Worm (Caenorhabditis elegans): ENCODE data around the gene nuo-4.

ce11 chrIII:7120477-7120876 is 38.1 kb downstream of the nuo-4 start:
- TF ChIP-seq ets-4 (GFP tag; optimal IDR thresholded peaks at IDR 0.05) (no peak), snpc-1.3 (tag; optimal IDR thresholded peaks at IDR 0.05; ENCODE audit: insufficient read depth) (no peak), F57C9.4 (tag; optimal IDR thresholded peaks at IDR 0.05) (no peak), lin-35 (GFP tag; optimal IDR thresholded peaks at IDR 0.05) (no peak), bed-1 (GFP tag; IDR thresholded peaks at IDR 0.05) (no peak)

All from whole organism, young adult.